Worm (Caenorhabditis elegans): Measurements from ENCODE around the gene T09A5.14.
A peak's percentile ranks its signal among the peaks of the same experiment; 100 is the strongest.

Gene T09A5.14

DNA sequence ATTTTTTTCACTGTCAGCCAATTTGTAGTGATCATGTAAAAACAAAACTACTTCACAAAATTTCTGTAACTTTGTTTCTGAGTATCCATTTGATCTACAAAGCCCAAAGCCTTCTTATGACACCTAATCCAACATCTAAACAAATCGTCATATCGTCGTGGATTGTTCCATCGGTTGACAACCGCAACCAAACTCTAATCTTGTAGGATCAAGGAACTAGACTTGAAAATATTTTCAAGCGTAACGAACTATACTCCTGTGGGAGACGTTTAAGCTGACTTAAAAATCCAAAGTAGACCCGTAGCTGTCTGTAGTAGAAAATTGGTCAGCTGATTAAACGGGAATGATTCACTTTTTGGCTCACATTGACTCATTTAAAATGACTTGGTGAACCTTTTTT lies 2.5 kb upstream of the T09A5.14 start:
- TF ChIP-seq ceh-39 (tag; optimal IDR thresholded peaks at IDR 0.05): no peak
- no peak for TF ChIP-seq ces-1 (GFP tag; optimal IDR thresholded peaks at IDR 0.05)
- no peak for TF ChIP-seq nhr-237 (tag; optimal IDR thresholded peaks at IDR 0.05)

DNA sequence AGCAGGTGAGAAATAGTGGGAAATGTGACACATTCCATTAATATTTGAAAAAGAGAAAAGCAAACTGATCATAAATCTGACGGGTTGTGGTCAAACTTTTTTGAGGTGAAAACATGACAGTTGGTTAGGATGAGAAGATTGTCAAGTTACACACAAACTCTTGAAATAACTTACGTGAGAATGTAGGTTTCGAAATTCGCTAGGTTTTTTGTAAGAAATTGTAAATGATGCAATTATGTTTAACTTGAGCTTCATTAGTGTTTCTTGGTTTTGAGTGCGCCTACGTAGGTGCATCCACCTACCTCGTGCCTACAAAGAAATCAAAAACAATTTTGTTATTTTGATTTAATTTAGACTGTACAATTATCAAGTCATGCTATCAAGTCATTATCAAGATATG lies 3.2 kb downstream of the T09A5.14 start, which contains the start of gene cex-2:
Gene cex-2 (minus strand): TSS at position 101 of the 400 bp plus-strand sequence.
- TF ChIP-seq nhr-76 (tag; optimal IDR thresholded peaks at IDR 0.05) (no peak), unc-120 (tag; optimal IDR thresholded peaks at IDR 0.05; ENCODE audit: poor library complexity, severe bottlenecking) (no peak), nhr-12 (tag; optimal IDR thresholded peaks at IDR 0.05) (no peak), sptf-1 (tag; optimal IDR thresholded peaks at IDR 0.05) (no peak), nhr-28 (tag; optimal IDR thresholded peaks at IDR 0.05) (no peak), drap-1 (GFP tag; optimal IDR thresholded peaks at IDR 0.05) (no peak), bed-3 (GFP tag; optimal IDR thresholded peaks at IDR 0.05) (no peak), ceh-43 (GFP tag; optimal IDR thresholded peaks at IDR 0.05) (no peak), ham-2 (GFP tag; optimal IDR thresholded peaks at IDR 0.05) (no peak), zip-8 (tag; optimal IDR thresholded peaks at IDR 0.05) (no peak), lin-13 (tag; optimal IDR thresholded peaks at IDR 0.05) (no peak), ceh-83 (GFP tag; optimal IDR thresholded peaks at IDR 0.05) (no peak), ces-1 (GFP tag; optimal IDR thresholded peaks at IDR 0.05) (no peak), snpc-4 (tag; optimal IDR thresholded peaks at IDR 0.05) (no peak), sem-2 (GFP tag; optimal IDR thresholded peaks at IDR 0.05) (no peak), tbx-8 (GFP tag; optimal IDR thresholded peaks at IDR 0.05) (no peak), hlh-1 (tag; optimal IDR thresholded peaks at IDR 0.05) (no peak), lsy-2 (tag; optimal IDR thresholded peaks at IDR 0.05) (no peak), mab-5 (tag; optimal IDR thresholded peaks at IDR 0.05) (no peak), mep-1 (tag; optimal IDR thresholded peaks at IDR 0.05) (no peak)

- no peak for TF ChIP-seq M03D4.4 (tag; optimal IDR thresholded peaks at IDR 0.05)
- TF ChIP-seq unc-120 (tag; optimal IDR thresholded peaks at IDR 0.05; ENCODE audit: poor library complexity, severe bottlenecking): peak; percentile 60
- no peak for TF ChIP-seq unc-39 (tag; optimal IDR thresholded peaks at IDR 0.05)
- TF ChIP-seq unc-62 (GFP tag; optimal IDR thresholded peaks at IDR 0.05): peak; percentile 46
- peak; percentile 96 for TF ChIP-seq hlh-1 (tag; optimal IDR thresholded peaks at IDR 0.05)
Measured at ce11 chrII:7836613-7837226, 4.6 kb downstream of the T09A5.14 start.

- TF ChIP-seq unc-120 (tag; optimal IDR thresholded peaks at IDR 0.05; ENCODE audit: poor library complexity, severe bottlenecking): peak; percentile 40
- TF ChIP-seq mls-2 (tag; optimal IDR thresholded peaks at IDR 0.05): no peak
- peak; percentile 17 for TF ChIP-seq mep-1 (tag; optimal IDR thresholded peaks at IDR 0.05)
- TF ChIP-seq ces-1 (GFP tag; optimal IDR thresholded peaks at IDR 0.05): peak; percentile 58
Measured at ce11 chrII:7838661-7839060, 6.5 kb downstream of the T09A5.14 start.

ce11 chrII:7839703-7840102 lies 7.5 kb downstream of the T09A5.14 start:
- TF ChIP-seq elt-1 (tag; optimal IDR thresholded peaks at IDR 0.05; ENCODE audit: borderline replicate concordance, insufficient read depth) (no peak), mls-2 (tag; optimal IDR thresholded peaks at IDR 0.05) (peak; percentile 7), blmp-1 (tag; optimal IDR thresholded peaks at IDR 0.05) (peak; percentile 55), unc-120 (tag; optimal IDR thresholded peaks at IDR 0.05; ENCODE audit: poor library complexity, severe bottlenecking) (no peak), zip-8 (tag; optimal IDR thresholded peaks at IDR 0.05) (no peak), mep-1 (tag; optimal IDR thresholded peaks at IDR 0.05) (no peak), nhr-12 (tag; optimal IDR thresholded peaks at IDR 0.05) (no peak), ceh-39 (tag; optimal IDR thresholded peaks at IDR 0.05) (no peak), nhr-237 (tag; optimal IDR thresholded peaks at IDR 0.05) (no peak), ceh-83 (GFP tag; optimal IDR thresholded peaks at IDR 0.05) (no peak), drap-1 (GFP tag; optimal IDR thresholded peaks at IDR 0.05) (no peak), ztf-11 (tag; optimal IDR thresholded peaks at IDR 0.05) (no peak), nhr-2 (tag; optimal IDR thresholded peaks at IDR 0.05) (no peak), pha-4 (tag; optimal IDR thresholded peaks at IDR 0.05) (no peak)
